ENCODE assay signal across 3 fruit fly cellular contexts in the genomic region with DNA sequence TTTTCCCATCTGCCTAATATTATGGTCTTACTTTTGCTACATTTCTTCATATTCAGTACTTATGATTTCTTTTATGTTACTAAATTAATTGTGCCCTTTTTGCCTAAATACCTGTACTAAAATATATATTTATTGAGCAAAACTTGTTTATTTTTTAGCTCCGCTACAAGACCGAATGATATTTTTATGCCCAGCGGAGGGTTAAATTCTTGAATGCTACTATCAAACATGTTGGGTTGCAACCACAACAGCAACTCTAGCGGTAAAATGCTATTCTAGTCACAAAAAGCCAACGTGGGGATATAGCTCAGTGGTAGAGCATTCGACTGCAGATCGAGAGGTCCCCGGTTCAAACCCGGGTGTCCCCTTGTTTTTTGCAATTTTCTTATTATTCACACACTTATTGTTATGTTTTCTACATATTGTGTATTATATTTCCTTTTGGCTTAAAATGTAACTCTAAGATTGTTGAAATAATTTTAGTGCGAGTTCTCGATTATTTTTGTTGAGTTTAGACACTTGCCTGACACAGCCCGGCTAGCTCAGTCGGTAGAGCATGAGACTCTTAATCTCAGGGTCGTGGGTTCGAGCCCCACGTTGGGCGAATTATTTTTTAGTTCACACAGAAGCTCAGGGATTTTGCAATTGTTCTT.
TF ChIP-seq lines count a peak whose summit lies in the region.

No protein-coding gene starts in this region.

TF ChIP-seq in whole organism, embryonic, 481 proteins besides CTCF, POLR2A, EP300 and RAD21 (continued from another document and continues in another):
- peak; percentile 15 for TF ChIP-seq corto (GFP tag; optimal IDR thresholded peaks at IDR 0.05; lab: Kevin White, UChicago)
- no peak for TF ChIP-seq Lhr (GFP tag; optimal IDR thresholded peaks at IDR 0.05; lab: Kevin White, UChicago)
- TF ChIP-seq phol (tag; optimal IDR thresholded peaks at IDR 0.05; lab: Kevin White, UChicago): no peak
- TF ChIP-seq CG13296 (GFP tag; optimal IDR thresholded peaks at IDR 0.05; lab: Kevin White, UChicago): no peak
- peak; percentile 92 for TF ChIP-seq nerfin-2 (GFP tag; IDR thresholded peaks at IDR 0.05; lab: Robert Waterston, UW; ENCODE audit: partially characterized antibody)
- TF ChIP-seq CG12104 (GFP tag; optimal IDR thresholded peaks at IDR 0.05; lab: Kevin White, UChicago): no peak
- no peak for TF ChIP-seq ssp (GFP tag; IDR thresholded peaks at IDR 0.05; lab: Robert Waterston, UW)
- no peak for TF ChIP-seq CG4730 (GFP tag; IDR thresholded peaks at IDR 0.05; lab: Robert Waterston, UW)
- TF ChIP-seq Gsc (GFP tag; IDR thresholded peaks at IDR 0.05; lab: Robert Waterston, UW): no peak
- TF ChIP-seq CG3847 (GFP tag; IDR thresholded peaks at IDR 0.05; lab: Robert Waterston, UW): 0 out of 2 replicates have a peak, but pooled peaks have one; percentile 7
- no peak for TF ChIP-seq sens-2 (GFP tag; IDR thresholded peaks at IDR 0.05; lab: Robert Waterston, UW)
- peak; percentile 21 for TF ChIP-seq Hand (GFP tag; optimal IDR thresholded peaks at IDR 0.05; lab: Kevin White, UChicago)
- no peak for TF ChIP-seq jumu (GFP tag; optimal IDR thresholded peaks at IDR 0.05; lab: Kevin White, UChicago)
- TF ChIP-seq CG7372 (GFP tag; IDR thresholded peaks at IDR 0.05; lab: Robert Waterston, UW): no peak
- no peak; the same call in 2 of the 3 replicates for TF ChIP-seq so (GFP tag; IDR thresholded peaks at IDR 0.05; lab: Robert Waterston, UW)
- peak; percentile 36 for TF ChIP-seq CG13424 (tag; optimal IDR thresholded peaks at IDR 0.05; lab: Kevin White, UChicago)
- no peak for TF ChIP-seq chif (GFP tag; optimal IDR thresholded peaks at IDR 0.05; lab: Kevin White, UChicago)
- peak; percentile 95 for TF ChIP-seq mld (GFP tag; IDR thresholded peaks at IDR 0.05; lab: Robert Waterston, UW; ENCODE audit: partially characterized antibody)
- TF ChIP-seq Stat92E (GFP tag; optimal IDR thresholded peaks at IDR 0.05; lab: Kevin White, UChicago): peak in 1 of 3 experiments; percentile 12
- no peak for TF ChIP-seq CG17568 (GFP tag; optimal IDR thresholded peaks at IDR 0.05; lab: Kevin White, UChicago)
- peak; percentile 87 for TF ChIP-seq CG14860 (GFP tag; IDR thresholded peaks at IDR 0.05; lab: Robert Waterston, UW; ENCODE audit: partially characterized antibody)
- TF ChIP-seq CG11560 (tag; IDR thresholded peaks at IDR 0.05; lab: Robert Waterston, UW): no peak
- TF ChIP-seq CG9932 (GFP tag; IDR thresholded peaks at IDR 0.05; lab: Robert Waterston, UW): peak; percentile 51
- no peak for TF ChIP-seq CG34376 (GFP tag; optimal IDR thresholded peaks at IDR 0.05; lab: Kevin White, UChicago)
- TF ChIP-seq Xbp1 (GFP tag; optimal IDR thresholded peaks at IDR 0.05; lab: Kevin White, UChicago): no peak
- no peak for TF ChIP-seq CG4424 (GFP tag; optimal IDR thresholded peaks at IDR 0.05; lab: Kevin White, UChicago)
- no peak for TF ChIP-seq GATAe (GFP tag; conservative IDR thresholded peaks at IDR 0.05; lab: Robert Waterston, UW)
- TF ChIP-seq gem (tag; optimal IDR thresholded peaks at IDR 0.05; lab: Kevin White, UChicago): peak; percentile 44
- TF ChIP-seq Elba2 (GFP tag; optimal IDR thresholded peaks at IDR 0.05; lab: Kevin White, UChicago): no peak
- peak; percentile 88 for TF ChIP-seq CG42726 (GFP tag; IDR thresholded peaks at IDR 0.05; lab: Robert Waterston, UW; ENCODE audit: partially characterized antibody)
- TF ChIP-seq dysf (GFP tag; IDR thresholded peaks at IDR 0.05; lab: Robert Waterston, UW): peak; percentile 35; the same call in 1 of the 3 replicates
- TF ChIP-seq ems (GFP tag; optimal IDR thresholded peaks at IDR 0.05; lab: Kevin White, UChicago): no peak
- TF ChIP-seq CG12071 (GFP tag; optimal IDR thresholded peaks at IDR 0.05; lab: Kevin White, UChicago): no peak
- TF ChIP-seq CG18599 (GFP tag; optimal IDR thresholded peaks at IDR 0.05; lab: Kevin White, UChicago): peak; percentile 49
- no peak for TF ChIP-seq slp2 (GFP tag; optimal IDR thresholded peaks at IDR 0.05; lab: Kevin White, UChicago)
- TF ChIP-seq Ets97D (GFP tag; optimal IDR thresholded peaks at IDR 0.05; lab: Kevin White, UChicago): no peak
- TF ChIP-seq inv (GFP tag; IDR thresholded peaks at IDR 0.05; lab: Robert Waterston, UW; ENCODE audit: partially characterized antibody): peak; percentile 62; the same call in 1 of the 2 replicates
- TF ChIP-seq CG30020 (tag; optimal IDR thresholded peaks at IDR 0.05; lab: Kevin White, UChicago): no peak
- no peak for TF ChIP-seq Optix (GFP tag; IDR thresholded peaks at IDR 0.05; lab: Robert Waterston, UW)
- TF ChIP-seq exex (tag; optimal IDR thresholded peaks at IDR 0.05; lab: Kevin White, UChicago): no peak

TF ChIP-seq in whole organism, prepupa, 60 proteins besides CTCF, POLR2A, EP300 and RAD21 (continued from another document):
- TF ChIP-seq vri (GFP tag; optimal IDR thresholded peaks at IDR 0.05; lab: Kevin White, UChicago) (no peak), Smox (GFP tag; optimal IDR thresholded peaks at IDR 0.05; lab: Kevin White, UChicago) (no peak), CG31627 (GFP tag; optimal IDR thresholded peaks at IDR 0.05; lab: Kevin White, UChicago) (no peak), CG8632 (GFP tag; optimal IDR thresholded peaks at IDR 0.05; lab: Kevin White, UChicago) (no peak), achi (GFP tag; optimal IDR thresholded peaks at IDR 0.05; lab: Kevin White, UChicago) (peak; percentile 51), CG8319 (GFP tag; optimal IDR thresholded peaks at IDR 0.05; lab: Kevin White, UChicago) (no peak), Sox14 (GFP tag; optimal IDR thresholded peaks at IDR 0.05; lab: Kevin White, UChicago) (peak; percentile 34), eg (GFP tag; IDR thresholded peaks at IDR 0.05; lab: Robert Waterston, UW) (peak; percentile 45; the same call in 1 of the 3 replicates), CG6163 (GFP tag; IDR thresholded peaks at IDR 0.05; lab: Robert Waterston, UW) (0 out of 3 replicates have a peak, but pooled peaks have one; percentile 14), esn (GFP tag; optimal IDR thresholded peaks at IDR 0.05; lab: Kevin White, UChicago) (peak; percentile 40), CG3919 (GFP tag; optimal IDR thresholded peaks at IDR 0.05; lab: Kevin White, UChicago) (peak; percentile 43), CG6792 (GFP tag; optimal IDR thresholded peaks at IDR 0.05; lab: Kevin White, UChicago) (no peak), Hr38 (GFP tag; optimal IDR thresholded peaks at IDR 0.05; lab: Kevin White, UChicago) (no peak), svp (GFP tag; lab: Kevin White, UChicago) (peak; percentile 82), CG3032 (tag; optimal IDR thresholded peaks at IDR 0.05; lab: Kevin White, UChicago) (peak; percentile 38), Ets96B (tag; optimal IDR thresholded peaks at IDR 0.05; lab: Kevin White, UChicago) (peak; percentile 33), Met (GFP tag; optimal IDR thresholded peaks at IDR 0.05; lab: Kevin White, UChicago) (peak; percentile 43), CG11294 (GFP tag; IDR thresholded peaks at IDR 0.05; lab: Robert Waterston, UW) (no peak), fd85E (GFP tag; optimal IDR thresholded peaks at IDR 0.05; lab: Kevin White, UChicago) (no peak), net (GFP tag; optimal IDR thresholded peaks at IDR 0.05; lab: Kevin White, UChicago) (no peak), Lpt (GFP tag; optimal IDR thresholded peaks at IDR 0.05; lab: Kevin White, UChicago) (no peak), Gug (GFP tag; IDR thresholded peaks at IDR 0.05; lab: Robert Waterston, UW) (no peak), CG11762 (GFP tag; optimal IDR thresholded peaks at IDR 0.05; lab: Kevin White, UChicago; ENCODE audit: insufficient read depth) (no peak), Sox15 (GFP tag; optimal IDR thresholded peaks at IDR 0.05; lab: Kevin White, UChicago) (no peak), Eip93F (GFP tag; optimal IDR thresholded peaks at IDR 0.05; lab: Kevin White, UChicago) (peak; percentile 46), CG9139 (GFP tag; optimal IDR thresholded peaks at IDR 0.05; lab: Kevin White, UChicago) (no peak), CG15336 (GFP tag; IDR thresholded peaks at IDR 0.05; lab: Robert Waterston, UW) (0 out of 2 replicates have a peak, but pooled peaks have one; percentile 43), Eip78C (GFP tag; lab: Kevin White, UChicago) (peak; percentile 86), CG10631 (GFP tag; optimal IDR thresholded peaks at IDR 0.05; lab: Kevin White, UChicago) (peak; percentile 22), CG11902 (GFP tag; optimal IDR thresholded peaks at IDR 0.05; lab: Kevin White, UChicago) (no peak), CG34406 (GFP tag; optimal IDR thresholded peaks at IDR 0.05; lab: Kevin White, UChicago) (no peak), dac (GFP tag; optimal IDR thresholded peaks at IDR 0.05; lab: Kevin White, UChicago) (no peak), CG8119 (GFP tag; IDR thresholded peaks at IDR 0.05; lab: Robert Waterston, UW) (peak; percentile 62; the same call in 2 of the 3 replicates), Hr39 (GFP tag; optimal IDR thresholded peaks at IDR 0.05; lab: Kevin White, UChicago) (no peak), OdsH (GFP tag; optimal IDR thresholded peaks at IDR 0.05; lab: Kevin White, UChicago) (peak; percentile 31), CG6808 (GFP tag; optimal IDR thresholded peaks at IDR 0.05; lab: Kevin White, UChicago) (peak; percentile 58), Hr4 (GFP tag; optimal IDR thresholded peaks at IDR 0.05; lab: Kevin White, UChicago) (no peak), fd59A (GFP tag; optimal IDR thresholded peaks at IDR 0.05; lab: Kevin White, UChicago) (no peak), Eip75B (GFP tag; optimal IDR thresholded peaks at IDR 0.05; lab: Kevin White, UChicago) (peak; percentile 24), lz (GFP tag; optimal IDR thresholded peaks at IDR 0.05; lab: Kevin White, UChicago) (peak; percentile 39)

TF ChIP-seq in whole organism, wandering third instar larva, 38 proteins besides CTCF, POLR2A, EP300 and RAD21 (continued from another document):
- TF ChIP-seq CG32264 (GFP tag; optimal IDR thresholded peaks at IDR 0.05; lab: Kevin White, UChicago) (no peak), lola (GFP tag; optimal IDR thresholded peaks at IDR 0.05; lab: Kevin White, UChicago) (no peak), Sp1 (GFP tag; optimal IDR thresholded peaks at IDR 0.05; lab: Kevin White, UChicago) (peak; percentile 49), Vsx2 (GFP tag; optimal IDR thresholded peaks at IDR 0.05; lab: Kevin White, UChicago; ENCODE audit: partially characterized antibody) (no peak), br (GFP tag; optimal IDR thresholded peaks at IDR 0.05; lab: Kevin White, UChicago) (peak; percentile 14)
TF ChIP-seq in whole organism, wandering third instar larva: peak in this region for 11.
